Worm (Caenorhabditis elegans): ENCODE measurements around the gene cfap-36.

DNA sequence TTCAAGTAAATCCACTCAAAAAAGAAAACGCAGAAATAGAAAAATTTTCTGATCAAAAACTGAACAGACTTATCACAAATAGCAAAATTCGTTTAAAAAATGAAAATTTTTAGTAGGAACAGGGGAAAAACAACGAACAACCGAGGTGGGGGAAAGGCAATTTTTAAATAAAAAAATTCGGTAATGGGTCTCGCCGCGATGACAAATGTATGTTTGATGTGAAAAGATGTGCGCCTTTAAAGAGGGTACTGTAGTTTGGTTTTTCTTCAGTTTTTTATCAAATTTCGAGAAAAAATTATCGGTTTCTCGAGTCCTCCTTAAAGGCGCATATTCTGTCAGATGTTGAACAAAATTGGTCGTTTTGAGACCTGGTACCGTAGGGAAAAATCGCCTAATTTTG is 48.1 kb downstream of the cfap-36 start:
- TF ChIP-seq him-1 (tag; optimal IDR thresholded peaks at IDR 0.05) (no peak), W03F9.2 (tag; optimal IDR thresholded peaks at IDR 0.05) (peak; percentile 41), dao-5 (tag; optimal IDR thresholded peaks at IDR 0.05) (no peak)

Measured in whole organism, L4/young adult.